Worm (Caenorhabditis elegans): ENCODE measurements around the gene Y62F5A.10.
A peak's percentile ranks its signal among the peaks of the same experiment; 100 is the strongest.

The Y62F5A.10 gene

ce11 chrII:11571260-11571854, 50.0 kb downstream of the Y62F5A.10 start, which contains the start of gene F54D5.3 (continued):
- TF ChIP-seq pha-4 (GFP tag; IDR thresholded peaks at IDR 0.05) (no peak), pha-4 (tag; optimal IDR thresholded peaks at IDR 0.05) (no peak), dmd-8 (GFP tag; IDR thresholded peaks at IDR 0.05) (no peak), daf-8 (GFP tag; IDR thresholded peaks at IDR 0.05) (no peak), F26F4.8 (GFP tag; conservative IDR thresholded peaks at IDR 0.05) (no peak), nhr-77 (tag; optimal IDR thresholded peaks at IDR 0.05) (no peak), hlh-11 (tag; optimal IDR thresholded peaks at IDR 0.05) (peak; percentile 47), spr-3 (GFP tag; optimal IDR thresholded peaks at IDR 0.05) (no peak), daf-16 (GFP tag; optimal IDR thresholded peaks at IDR 0.05) (no peak), daf-16 (tag; optimal IDR thresholded peaks at IDR 0.05) (peak; percentile 33), mxl-3 (GFP tag; optimal IDR thresholded peaks at IDR 0.05) (no peak), skn-1 (tag; optimal IDR thresholded peaks at IDR 0.05) (no peak), Y75B8A.6 (GFP tag; IDR thresholded peaks at IDR 0.05) (no peak), T26A8.4 (GFP tag; IDR thresholded peaks at IDR 0.05) (no peak), dve-1 (tag; optimal IDR thresholded peaks at IDR 0.05; ENCODE audit: insufficient read depth) (peak; percentile 31), nhr-28 (tag; optimal IDR thresholded peaks at IDR 0.05) (peak; percentile 54), lin-29 (GFP tag; IDR thresholded peaks at IDR 0.05) (no peak), arid-1 (GFP tag; conservative IDR thresholded peaks at IDR 0.05) (no peak), dpl-1 (GFP tag; optimal IDR thresholded peaks at IDR 0.05) (no peak)
